Fruit fly (Drosophila melanogaster): ENCODE measurements around the gene CG17930.

Gene CG17930

dm6 chr3R:16347626-16348264 is 20.1 kb downstream of the CG17930 start:
- TF ChIP-seq tj (GFP tag; optimal IDR thresholded peaks at IDR 0.05) (peak; percentile 54), Hr96 (GFP tag; optimal IDR thresholded peaks at IDR 0.05) (no peak), cic (GFP tag; optimal IDR thresholded peaks at IDR 0.05) (peak; percentile 26), bab1 (GFP tag; optimal IDR thresholded peaks at IDR 0.05) (no peak), CG11617 (GFP tag; optimal IDR thresholded peaks at IDR 0.05) (no peak), CG33017 (tag; optimal IDR thresholded peaks at IDR 0.05) (no peak), CG7045 (GFP tag; optimal IDR thresholded peaks at IDR 0.05) (no peak), Clk (GFP tag; optimal IDR thresholded peaks at IDR 0.05) (no peak), kay (GFP tag; ENCODE audit: borderline replicate concordance) (peak; percentile 96)

DNA sequence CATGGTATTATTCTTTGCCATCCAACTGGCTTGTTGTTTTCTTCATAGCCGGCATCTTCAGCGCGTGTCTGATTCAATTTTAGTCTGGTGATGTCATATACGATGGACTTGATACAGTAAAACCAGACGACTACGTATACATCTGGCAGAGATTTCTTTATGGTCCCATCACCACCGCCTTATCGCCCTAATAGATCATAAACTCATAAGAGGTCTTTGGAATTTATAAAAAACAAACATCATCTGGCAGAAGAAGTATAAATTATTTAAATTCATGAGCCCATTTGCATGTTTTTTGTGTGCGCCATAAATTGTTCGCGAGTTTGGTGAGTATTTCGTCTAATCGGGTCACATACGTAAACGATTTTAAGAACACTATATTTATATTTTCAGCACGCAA is 20.6 kb downstream of the CG17930 start:
- TF ChIP-seq CG7045 (GFP tag; optimal IDR thresholded peaks at IDR 0.05), result no peak
- TF ChIP-seq Hr96 (GFP tag; optimal IDR thresholded peaks at IDR 0.05), result no peak
- TF ChIP-seq Clk (GFP tag; optimal IDR thresholded peaks at IDR 0.05), result no peak
- no peak for TF ChIP-seq ovo (GFP tag; optimal IDR thresholded peaks at IDR 0.05)
- no peak for TF ChIP-seq pad (GFP tag; optimal IDR thresholded peaks at IDR 0.05)
- TF ChIP-seq bab1 (GFP tag; optimal IDR thresholded peaks at IDR 0.05), result no peak
- no peak for TF ChIP-seq toe (GFP tag; optimal IDR thresholded peaks at IDR 0.05)
- no peak for TF ChIP-seq CG11617 (GFP tag; optimal IDR thresholded peaks at IDR 0.05)
- no peak for TF ChIP-seq cnc (optimal IDR thresholded peaks at IDR 0.05)
- TF ChIP-seq Crg-1 (GFP tag; optimal IDR thresholded peaks at IDR 0.05), result no peak
- TF ChIP-seq CG5204 (GFP tag; optimal IDR thresholded peaks at IDR 0.05), result no peak

DNA sequence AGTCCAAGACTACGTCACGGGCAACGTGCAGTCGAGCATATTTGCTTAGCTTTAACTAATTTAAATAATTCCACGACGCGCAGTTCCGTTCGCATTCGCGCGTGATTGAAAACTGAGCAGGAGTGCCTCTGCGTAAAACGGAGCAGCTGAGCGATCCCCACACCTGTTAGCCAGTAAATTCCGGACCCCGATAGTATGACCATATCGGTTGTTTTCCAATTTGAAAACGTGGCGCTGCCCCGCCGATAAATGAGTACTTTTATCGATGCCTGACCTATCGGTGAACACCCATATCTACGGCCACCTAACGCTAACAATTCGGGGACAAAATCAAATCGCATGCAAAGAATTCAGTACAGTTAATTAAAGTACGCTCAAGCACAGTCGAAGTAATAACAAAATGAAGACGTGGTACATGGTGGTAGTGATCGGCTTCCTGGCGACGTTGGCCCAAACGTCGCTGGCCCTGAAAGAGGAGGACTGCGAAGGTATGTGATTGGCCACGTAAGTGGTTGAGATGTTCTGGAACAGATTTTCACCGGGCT is 21.5 kb downstream of the CG17930 start, which contains the start of the genes CG14879 and Manf:
TSS of gene CG14879 (minus strand) at position 116 of the 545 bp plus-strand sequence.
TSS of gene Manf (plus strand) at position 294 of the 545 bp plus-strand sequence.
- peak; percentile 65 for TF ChIP-seq bab1 (GFP tag; optimal IDR thresholded peaks at IDR 0.05)
- TF ChIP-seq cnc (optimal IDR thresholded peaks at IDR 0.05), result no peak
- TF ChIP-seq cic (GFP tag; optimal IDR thresholded peaks at IDR 0.05), result peak; percentile 43
- no peak for TF ChIP-seq CG12768 (GFP tag; optimal IDR thresholded peaks at IDR 0.05)
- TF ChIP-seq CG7101 (tag; optimal IDR thresholded peaks at IDR 0.05), result peak; percentile 19
- no peak for TF ChIP-seq CG1620 (GFP tag; optimal IDR thresholded peaks at IDR 0.05)
- TF ChIP-seq tj (GFP tag; optimal IDR thresholded peaks at IDR 0.05), result peak; percentile 65
- peak; percentile 13 for TF ChIP-seq pad (GFP tag; optimal IDR thresholded peaks at IDR 0.05)
- peak; percentile 63 for TF ChIP-seq Mnt (GFP tag; optimal IDR thresholded peaks at IDR 0.05)

dm6 chr3R:16350400-16350799 is 22.8 kb downstream of the CG17930 start:
- TF ChIP-seq CG5204 (GFP tag; optimal IDR thresholded peaks at IDR 0.05) (no peak), toe (GFP tag; optimal IDR thresholded peaks at IDR 0.05) (no peak), Crg-1 (GFP tag; optimal IDR thresholded peaks at IDR 0.05) (no peak), CG33017 (tag; optimal IDR thresholded peaks at IDR 0.05) (no peak), CG11617 (GFP tag; optimal IDR thresholded peaks at IDR 0.05) (no peak), Hr96 (GFP tag; optimal IDR thresholded peaks at IDR 0.05) (no peak), Mnt (GFP tag; optimal IDR thresholded peaks at IDR 0.05) (no peak), tj (GFP tag; optimal IDR thresholded peaks at IDR 0.05) (no peak), cic (GFP tag; optimal IDR thresholded peaks at IDR 0.05) (no peak), cnc (optimal IDR thresholded peaks at IDR 0.05) (no peak), CG1620 (GFP tag; optimal IDR thresholded peaks at IDR 0.05) (no peak), pad (GFP tag; optimal IDR thresholded peaks at IDR 0.05) (no peak), CG12768 (GFP tag; optimal IDR thresholded peaks at IDR 0.05) (no peak), kay (GFP tag; ENCODE audit: borderline replicate concordance) (no peak), bab1 (GFP tag; optimal IDR thresholded peaks at IDR 0.05) (no peak), CG7045 (GFP tag; optimal IDR thresholded peaks at IDR 0.05) (no peak), ovo (GFP tag; optimal IDR thresholded peaks at IDR 0.05) (no peak), CG14711 (tag; optimal IDR thresholded peaks at IDR 0.05) (no peak), CG7101 (tag; optimal IDR thresholded peaks at IDR 0.05) (no peak)

DNA sequence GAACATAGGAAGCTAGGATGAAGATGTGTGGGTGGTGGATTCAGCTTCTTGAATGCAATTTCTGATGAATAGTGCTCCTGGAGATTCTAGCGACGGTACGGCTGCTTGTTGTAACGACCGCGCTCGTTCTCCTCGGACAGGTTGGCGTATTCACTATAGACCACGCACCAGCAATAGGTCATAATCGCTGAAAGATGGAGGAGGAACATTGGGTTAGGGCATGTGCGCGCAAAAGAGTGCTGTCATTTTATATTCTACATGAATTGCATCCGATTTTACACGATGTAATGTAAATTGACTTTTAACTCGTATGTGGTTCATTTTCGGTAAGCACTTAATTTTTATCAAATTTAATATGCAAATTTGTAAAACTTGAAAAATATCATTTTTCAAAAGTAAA is 23.4 kb downstream of the CG17930 start:
- TF ChIP-seq CG5204 (GFP tag; optimal IDR thresholded peaks at IDR 0.05) (no peak), CG7045 (GFP tag; optimal IDR thresholded peaks at IDR 0.05) (no peak), pad (GFP tag; optimal IDR thresholded peaks at IDR 0.05) (peak; percentile 20)

DNA sequence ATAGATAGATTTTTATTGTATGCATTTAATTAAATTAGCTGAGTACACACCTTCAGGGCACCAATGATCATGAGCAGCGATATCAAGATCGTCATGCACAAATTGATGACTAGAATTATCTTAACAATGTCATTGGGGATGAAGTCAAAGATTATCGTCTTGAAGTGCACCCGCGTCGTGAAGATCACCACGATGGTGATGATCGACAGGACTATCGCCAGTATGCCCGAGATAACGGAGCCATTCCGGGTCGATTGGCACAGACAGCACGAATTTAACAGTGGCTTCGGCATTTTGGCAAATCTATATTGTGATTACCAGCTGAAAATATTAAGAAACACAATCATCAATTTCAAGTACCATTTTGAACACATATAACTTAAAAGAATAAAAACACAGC is 24.4 kb downstream of the CG17930 start:
- TF ChIP-seq tj (GFP tag; optimal IDR thresholded peaks at IDR 0.05) (no peak), kay (GFP tag; ENCODE audit: borderline replicate concordance) (no peak), CG1620 (GFP tag; optimal IDR thresholded peaks at IDR 0.05) (no peak), CG33017 (tag; optimal IDR thresholded peaks at IDR 0.05) (no peak), CG14711 (tag; optimal IDR thresholded peaks at IDR 0.05) (no peak), bab1 (GFP tag; optimal IDR thresholded peaks at IDR 0.05) (no peak)

DNA sequence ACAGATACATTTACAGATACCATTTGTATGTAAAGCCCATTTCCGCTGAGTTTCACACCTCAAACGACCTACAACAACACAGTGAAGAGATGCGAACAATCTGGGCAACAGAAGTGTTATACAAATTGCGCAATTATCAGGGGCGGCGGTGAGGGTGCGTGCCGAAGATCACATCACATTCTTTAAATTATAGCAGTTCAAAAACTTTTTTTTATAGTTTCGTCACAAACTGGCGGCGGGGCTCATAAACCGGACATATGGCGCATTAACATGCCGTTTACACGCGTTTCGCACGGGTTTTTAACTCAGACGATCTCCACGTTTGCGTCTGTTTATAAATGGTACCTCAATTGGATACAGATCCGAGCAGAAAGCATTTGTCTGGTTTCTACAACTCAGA is 25.5 kb downstream of the CG17930 start:
- no peak for TF ChIP-seq CG1620 (GFP tag; optimal IDR thresholded peaks at IDR 0.05)

Measured in whole organism, adult.